Fruit fly (Drosophila melanogaster) whole organism, embryonic: ENCODE data around the gene Fpgs1.

ENCODE experiments used
- CG10431 ChIP-seq: fragments of 200-800 bp; sonication (Bioruptor generic); optimal IDR thresholded peaks from 3 replicates; lab custom pipeline; 2018; ENCODE audit warnings: missing biosample characterization, mild to moderate bottlenecking, missing genetic modification characterization
- CG12104 ChIP-seq: fragments of 200-800 bp; sonication (Bioruptor generic); optimal IDR thresholded peaks from 3 replicates; lab custom pipeline; 2016; ENCODE audit warnings: missing biosample characterization, missing genetic modification characterization
- CG14667 ChIP-seq: fragments of 200-800 bp; sonication (Bioruptor generic); IDR thresholded peaks from 2 replicates; pipeline ENCODE4 v1.3.6; 2022; ENCODE audit warnings: missing biosample characterization, missing genetic modification characterization
- CG15514 ChIP-seq: fragments of 200-800 bp; sonication (Bioruptor generic); optimal IDR thresholded peaks from 3 replicates; lab custom pipeline; 2017; ENCODE audit warnings: missing biosample characterization, missing genetic modification characterization, mild to moderate bottlenecking, moderate library complexity, missing genetic modification reagents
- CG17385 ChIP-seq: fragments of 200-800 bp; sonication (Bioruptor generic); optimal IDR thresholded peaks from 3 replicates; lab custom pipeline; 2018; ENCODE audit warnings: missing biosample characterization, mild to moderate bottlenecking, missing genetic modification characterization
- CG18011 ChIP-seq: fragments of 200-800 bp; sonication (Bioruptor generic); optimal IDR thresholded peaks from 2 replicates; lab custom pipeline; 2017; ENCODE audit warnings: missing biosample characterization, missing genetic modification characterization, mild to moderate bottlenecking, moderate library complexity, missing genotype
- CG2129 ChIP-seq: fragments of 200-800 bp; sonication (Bioruptor generic); IDR thresholded peaks from 2 replicates; pipeline ENCODE4 v1.3.6; 2022; ENCODE audit warnings: missing biosample characterization, missing genetic modification characterization; ENCODE audit not compliant: partially characterized antibody
- CG2678 ChIP-seq: fragments of 200-800 bp; sonication (Bioruptor generic); optimal IDR thresholded peaks from 3 replicates; lab custom pipeline; 2019; ENCODE audit warnings: missing biosample characterization, mild to moderate bottlenecking, missing genetic modification characterization, moderate library complexity
- CG30403 ChIP-seq: fragments of 200-800 bp; sonication (Bioruptor generic); optimal IDR thresholded peaks from 3 replicates; lab custom pipeline; 2016; ENCODE audit warnings: missing biosample characterization, missing genetic modification characterization
- CG3726 ChIP-seq: fragments of 200-800 bp; sonication (Bioruptor generic); IDR thresholded peaks from 3 replicates; pipeline ENCODE4, ENCODE4 v1.3.6; 2022; ENCODE audit warnings: missing biosample characterization, missing genetic modification characterization
- CG3995 ChIP-seq: fragments of 200-800 bp; sonication (Bioruptor generic); optimal IDR thresholded peaks from 3 replicates; lab custom pipeline; 2016; ENCODE audit warnings: missing biosample characterization, missing genetic modification characterization
- CG4360 ChIP-seq: fragments of 200-800 bp; sonication (Bioruptor generic); IDR thresholded peaks from 2 replicates; pipeline ENCODE4 v1.3.6; 2022; ENCODE audit warnings: missing biosample characterization, missing genetic modification characterization
- CG43689 ChIP-seq: fragments of 200-800 bp; sonication (Bioruptor generic); IDR thresholded peaks from 2 replicates; pipeline ENCODE4 v1.3.6; 2022; ENCODE audit warnings: missing biosample characterization, missing genetic modification characterization
- CG4854 ChIP-seq: fragments of 200-800 bp; sonication (Bioruptor generic); optimal IDR thresholded peaks from 2 replicates; lab custom pipeline; 2016; ENCODE audit warnings: missing biosample characterization, missing genetic modification characterization, inconsistent platforms
- CG6854 ChIP-seq: fragments of 200-800 bp; sonication (Bioruptor generic); optimal IDR thresholded peaks from 3 replicates; lab custom pipeline; 2017; ENCODE audit warnings: missing biosample characterization, mild to moderate bottlenecking, missing genetic modification characterization
- CG8388 ChIP-seq: fragments of 200-800 bp; sonication (Bioruptor generic); optimal IDR thresholded peaks from 2 replicates; lab custom pipeline; 2019; ENCODE audit warnings: missing biosample characterization, mild to moderate bottlenecking, missing genetic modification characterization, moderate library complexity
- CG9609 ChIP-seq: fragments of 200-800 bp; sonication (Bioruptor generic); optimal IDR thresholded peaks from 3 replicates; lab custom pipeline; 2016; ENCODE audit warnings: missing biosample characterization, missing genetic modification characterization
- CHES-1-like ChIP-seq: fragments of 200-800 bp; sonication (Bioruptor generic); optimal IDR thresholded peaks from 2 replicates; lab custom pipeline; 2016; ENCODE audit warnings: missing biosample characterization, missing genetic modification characterization
- Ets65A ChIP-seq: fragments of 200-800 bp; sonication (Bioruptor generic); peaks from one replicate; lab custom pipeline; 2016; ENCODE audit warnings: missing biosample characterization, missing genetic modification characterization
- Fer1 ChIP-seq: fragments of 200-800 bp; sonication (Bioruptor generic); optimal IDR thresholded peaks from 2 replicates; lab custom pipeline; 2017; ENCODE audit warnings: missing biosample characterization, mild to moderate bottlenecking, missing genetic modification characterization
- Hr39 ChIP-seq: fragments of >200 bp; optimal IDR thresholded peaks from 2 replicates; lab custom pipeline; 2017
- Lpt ChIP-seq: fragments of >200 bp; optimal IDR thresholded peaks from 2 replicates; lab custom pipeline; 2018; ENCODE audit warnings: missing biosample characterization, missing genetic modification characterization
- Med ChIP-seq: fragments of 200-800 bp; sonication (Bioruptor generic); peaks from one replicate; lab custom pipeline; 2016; ENCODE audit warnings: missing biosample characterization, missing genetic modification characterization, mild to moderate bottlenecking, inconsistent platforms, moderate library complexity
- Ptx1 ChIP-seq: fragments of 200-800 bp; sonication (Bioruptor generic); IDR thresholded peaks from 2 replicates; pipeline ENCODE4 v1.3.6; 2022; ENCODE audit warnings: missing biosample characterization, missing genetic modification characterization
- Sin3A ChIP-seq: fragments of >200 bp; optimal IDR thresholded peaks from 2 replicates; lab custom pipeline; 2018
- Spps ChIP-seq: fragments of 200-800 bp; sonication (Bioruptor generic); optimal IDR thresholded peaks from 2 replicates; lab custom pipeline; 2018; ENCODE audit warnings: missing biosample characterization, mild to moderate bottlenecking, missing genetic modification characterization
- Xrp1 ChIP-seq: fragments of 200-800 bp; sonication (Bioruptor generic); IDR thresholded peaks from 2 replicates; pipeline ENCODE4 v1.3.6; 2022; ENCODE audit warnings: missing biosample characterization, missing genetic modification characterization
- bcd ChIP-seq: fragments of 200-800 bp; sonication (Bioruptor generic); optimal IDR thresholded peaks from 2 replicates; lab custom pipeline; 2017; ENCODE audit warnings: missing biosample characterization, mild to moderate bottlenecking, missing genetic modification characterization
- bowl ChIP-seq: fragments of 200-800 bp; sonication (Bioruptor generic); IDR thresholded peaks from 2 replicates; pipeline ENCODE4 v1.3.6; 2022; ENCODE audit warnings: missing biosample characterization, missing genetic modification characterization
- chn ChIP-seq: fragments of 200-800 bp; sonication (Bioruptor generic); optimal IDR thresholded peaks from 2 replicates; lab custom pipeline; 2016; ENCODE audit warnings: missing biosample characterization, missing genetic modification characterization
- corto ChIP-seq: fragments of 200-800 bp; sonication (Bioruptor generic); optimal IDR thresholded peaks from 2 replicates; lab custom pipeline; 2016; ENCODE audit warnings: missing biosample characterization, mild to moderate bottlenecking, missing genetic modification characterization, moderate library complexity
- crp ChIP-seq, 2 experiments: fragments of 200-800 bp; sonication (Bioruptor generic); optimal IDR thresholded peaks; 2 replicates in 1 of 2; 3 replicates in 1 of 2; lab custom pipeline; 2017; ENCODE audit warnings: missing biosample characterization in 2 of 2, missing genetic modification characterization in 2 of 2, mild to moderate bottlenecking in 1 of 2, moderate library complexity in 1 of 2
- dm ChIP-seq: fragments of 200-800 bp; sonication (Bioruptor generic); optimal IDR thresholded peaks from 3 replicates; lab custom pipeline; 2016; ENCODE audit warnings: missing biosample characterization, missing genetic modification characterization
- fu2 ChIP-seq: fragments of 200-800 bp; sonication (Bioruptor generic); optimal IDR thresholded peaks from 2 replicates; lab custom pipeline; 2016; ENCODE audit warnings: missing biosample characterization, missing genetic modification characterization
- kni ChIP-seq: fragments of 200-800 bp; sonication (Bioruptor generic); optimal IDR thresholded peaks from 3 replicates; lab custom pipeline; 2017; ENCODE audit warnings: mild to moderate bottlenecking, missing biosample characterization, missing genetic modification reagents, missing genetic modification characterization
- lbe ChIP-seq: fragments of 200-800 bp; sonication (Bioruptor generic); optimal IDR thresholded peaks from 2 replicates; lab custom pipeline; 2016; ENCODE audit warnings: missing biosample characterization, mild to moderate bottlenecking, missing genetic modification characterization
- onecut ChIP-seq: fragments of 200-800 bp; sonication (Bioruptor generic); IDR thresholded peaks from 2 replicates; pipeline ENCODE4 v1.3.6; 2022; ENCODE audit warnings: missing biosample characterization, missing genetic modification characterization
- pfk ChIP-seq: fragments of 200-800 bp; sonication (Bioruptor generic); optimal IDR thresholded peaks from 2 replicates; lab custom pipeline; 2018; ENCODE audit warnings: missing biosample characterization, mild to moderate bottlenecking, missing genetic modification characterization, moderate library complexity
- sens ChIP-seq: fragments of 200-800 bp; sonication (Bioruptor generic); peaks from one replicate; lab custom pipeline; 2016; ENCODE audit warnings: missing biosample characterization, missing genetic modification characterization
- sna ChIP-seq: fragments of 200-800 bp; sonication (Bioruptor generic); IDR thresholded peaks from 2 replicates; pipeline ENCODE4 v1.3.6; 2022; ENCODE audit warnings: missing biosample characterization, missing genetic modification characterization; ENCODE audit not compliant: partially characterized antibody
- so ChIP-seq: fragments of 200-800 bp; sonication (Bioruptor generic); IDR thresholded peaks from 3 replicates; pipeline ENCODE4 v1.3.6; 2022; ENCODE audit warnings: missing biosample characterization, missing genetic modification characterization
- sqz ChIP-seq: fragments of 200-800 bp; sonication (Bioruptor generic); optimal IDR thresholded peaks from 3 replicates; lab custom pipeline; 2018; ENCODE audit warnings: missing biosample characterization, mild to moderate bottlenecking, missing genetic modification characterization
- zen ChIP-seq: fragments of 200-800 bp; sonication (Bioruptor generic); optimal IDR thresholded peaks from 3 replicates; lab custom pipeline; 2018; ENCODE audit warnings: missing biosample characterization, mild to moderate bottlenecking, missing genetic modification characterization, moderate library complexity

The Fpgs1 gene

dm6 chrX:12580498-12581304, 31.0 kb upstream of the Fpgs1 start (continued):
- no peak for TF ChIP-seq fu2
- no peak for TF ChIP-seq Xrp1 (GFP tag; lab: Robert Waterston, UW)
- no peak for TF ChIP-seq CG4360 (GFP tag; lab: Robert Waterston, UW)
- no peak for TF ChIP-seq zen
- TF ChIP-seq CG15514, result peak; percentile 1
- peak; percentile 74 for TF ChIP-seq CG10431 (GFP tag; lab: Kevin White, UChicago)
- peak; percentile 73 for TF ChIP-seq Med (GFP tag; lab: Kevin White, UChicago)
- no peak for TF ChIP-seq sna (GFP tag; lab: Robert Waterston, UW)
- no peak for TF ChIP-seq dm
- no peak for TF ChIP-seq Ptx1 (GFP tag; lab: Robert Waterston, UW)
- peak; percentile 4 for TF ChIP-seq CG12104 (GFP tag; lab: Kevin White, UChicago)
- TF ChIP-seq CG3995 (GFP tag; lab: Kevin White, UChicago), result peak; percentile 60
- TF ChIP-seq CG30403 (GFP tag; lab: Kevin White, UChicago), result peak; percentile 1

dm6 chrX:12581305-12581676, 30.4 kb upstream of the Fpgs1 start:
- TF ChIP-seq chn, result no peak
- no peak for TF ChIP-seq Spps (tag; lab: Kevin White, UChicago)
- no peak for TF ChIP-seq CG4854 (GFP tag; lab: Kevin White, UChicago)
- TF ChIP-seq CG6854 (GFP tag; lab: Kevin White, UChicago), result no peak
- no peak for TF ChIP-seq CG2129 (GFP tag; lab: Robert Waterston, UW)
- TF ChIP-seq Ets65A (GFP tag; lab: Kevin White, UChicago), result peak; percentile 85
- peak; percentile 53 for TF ChIP-seq sens (GFP tag; lab: Kevin White, UChicago)
- TF ChIP-seq bowl (GFP tag; lab: Robert Waterston, UW), result no peak

- 0 out of 3 replicates have a peak, but pooled peaks have one; percentile 16 for TF ChIP-seq so (GFP tag; lab: Robert Waterston, UW)
- no peak for TF ChIP-seq bcd (GFP tag; lab: Kevin White, UChicago)
These were observed 29.8 kb upstream of the Fpgs1 start for dm6 chrX:12581894-12582293.

dm6 chrX:12582661-12582983, 29.0 kb upstream of the Fpgs1 start:
- peak; percentile 96 for TF ChIP-seq sqz (GFP tag; lab: Kevin White, UChicago)
- TF ChIP-seq CG3726 (GFP tag; lab: Robert Waterston, UW), result no peak
- peak; percentile 98 for TF ChIP-seq CG17385 (GFP tag; lab: Kevin White, UChicago)
- TF ChIP-seq CHES-1-like (GFP tag; lab: Kevin White, UChicago), result no peak
- peak; percentile 90 for TF ChIP-seq onecut (GFP tag; lab: Robert Waterston, UW)
- TF ChIP-seq kni (GFP tag; lab: Kevin White, UChicago), result peak; percentile 78
- no peak for TF ChIP-seq lbe (GFP tag; lab: Kevin White, UChicago)
- TF ChIP-seq Hr39 (lab: Kevin White, UChicago), result peak; percentile 89

- TF ChIP-seq CG18011 (no peak), fu2 (no peak), CG14667 (GFP tag; lab: Robert Waterston, UW) (peak; percentile 32; the same call in 1 of the 2 replicates), crp (GFP tag; optimal IDR thresholded peaks at IDR 0.05; lab: Kevin White, UChicago) (peak in 1 of 2 experiments; percentile 68), Fer1 (peak; percentile 63), Lpt (no peak), Sin3A (peak; percentile 67), CG2678 (tag; lab: Kevin White, UChicago) (peak; percentile 64), CG9609 (GFP tag; lab: Kevin White, UChicago) (no peak), pfk (GFP tag; lab: Kevin White, UChicago) (peak; percentile 82), CG43689 (GFP tag; lab: Robert Waterston, UW) (no peak), CG8388 (peak; percentile 38), corto (GFP tag; lab: Kevin White, UChicago) (no peak)
These were observed 28.4 kb upstream of the Fpgs1 start, which contains the start of gene Pits for dm6 chrX:12582984-12583869. TSS of gene Pits (minus strand) at chrX:12583193.
